Worm (Caenorhabditis elegans) whole organism, late embryonic: ENCODE results near the gene C08E8.3.

ENCODE experiments used
- ceh-19 ChIP-seq: fragments of 200-800 bp; sonication (Bioruptor generic); optimal IDR thresholded peaks from 2 replicates; lab custom pipeline; 2018; ENCODE audit warnings: mild to moderate bottlenecking, missing genetic modification characterization, missing compliant biosample characterization
- dmd-4 ChIP-seq: sonication (generic microtip); optimal IDR thresholded peaks from 2 replicates; lab custom pipeline; 2016; ENCODE audit warnings: borderline replicate concordance, missing genetic modification characterization, missing compliant biosample characterization
- fax-1 ChIP-seq: sonication (generic microtip); optimal IDR thresholded peaks from 2 replicates; lab custom pipeline; 2016; ENCODE audit warnings: missing genotype, missing genetic modification characterization, missing compliant biosample characterization
- fkh-10 ChIP-seq: fragments of 150-350 bp; optimal IDR thresholded peaks from 2 replicates; lab custom pipeline; 2014; ENCODE audit warnings: missing biosample characterization, missing genetic modification reagents, missing genetic modification characterization
- lin-11 ChIP-seq: fragments of 200-800 bp; sonication (Bioruptor generic); optimal IDR thresholded peaks from 2 replicates; lab custom pipeline; 2018; ENCODE audit warnings: mild to moderate bottlenecking, missing genetic modification characterization, missing compliant biosample characterization
- npax-4 ChIP-seq: sonication (generic microtip); optimal IDR thresholded peaks from 2 replicates; lab custom pipeline; 2016; ENCODE audit warnings: missing genetic modification characterization, missing compliant biosample characterization
- unc-55 ChIP-seq: sonication (generic microtip); optimal IDR thresholded peaks from 2 replicates; lab custom pipeline; 2017; ENCODE audit warnings: missing biosample characterization, missing genetic modification reagents, missing genetic modification characterization

DNA sequence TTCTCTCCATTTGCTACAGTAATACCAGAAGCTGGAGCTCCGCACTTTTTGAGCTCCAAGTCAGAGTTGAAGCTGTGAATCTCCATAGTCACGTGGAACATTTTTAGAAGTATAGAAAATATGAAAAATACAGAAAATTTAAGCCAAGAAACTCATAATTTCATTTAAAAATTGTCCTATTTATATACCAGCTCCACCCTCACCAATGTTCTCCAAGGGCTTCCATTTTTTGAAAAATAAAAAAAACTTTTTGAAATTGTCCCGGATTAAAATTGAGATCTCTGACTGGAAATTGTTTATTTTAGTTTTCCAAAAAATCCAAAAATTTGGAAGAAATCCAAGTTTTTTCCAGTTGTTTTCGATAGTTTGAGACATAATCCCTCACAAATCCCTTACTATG lies 10.0 kb downstream of the C08E8.3 start, which contains the start of gene C08E8.5:
- no peak for TF ChIP-seq fkh-10 (GFP tag; lab: Kevin White, UChicago)
- no peak for TF ChIP-seq ceh-19
- TF ChIP-seq dmd-4 (tag; lab: Kevin White, UChicago): no peak
- TF ChIP-seq lin-11: no peak
- TF ChIP-seq unc-55: no peak
- no peak for TF ChIP-seq fax-1 (tag; lab: Kevin White, UChicago)
- no peak for TF ChIP-seq npax-4 (tag; lab: Kevin White, UChicago)
